Worm (Caenorhabditis elegans) whole organism, mixed stage, embryonic: Measurements from ENCODE around the gene twk-33.

Experiments
- ceh-43 ChIP-seq: fragments of 200-800 bp; sonication (Bioruptor generic); optimal IDR thresholded peaks from 2 replicates; lab custom pipeline; 2018; ENCODE audit warnings: mild to moderate bottlenecking, missing genetic modification characterization, moderate library complexity, missing compliant biosample characterization
- hlh-1 ChIP-seq: fragments of 150-350 bp; optimal IDR thresholded peaks from 2 replicates; lab custom pipeline; 2014; ENCODE audit warnings: missing biosample characterization, missing genetic modification reagents, missing genetic modification characterization
- lin-32 ChIP-seq: fragments of 200-800 bp; sonication (Bioruptor generic); optimal IDR thresholded peaks from 2 replicates; lab custom pipeline; 2018; ENCODE audit warnings: mild to moderate bottlenecking, missing genetic modification characterization, missing compliant biosample characterization
- mab-5 ChIP-seq: fragments of 150-350 bp; optimal IDR thresholded peaks from 2 replicates; lab custom pipeline; 2014; ENCODE audit warnings: missing biosample characterization, missing genetic modification characterization
- mep-1 ChIP-seq: fragments of 150-350 bp; optimal IDR thresholded peaks from 2 replicates; lab custom pipeline; 2017; ENCODE audit warnings: missing biosample characterization, missing genetic modification reagents, missing genetic modification characterization, inconsistent platforms
- nhr-76 ChIP-seq: sonication (generic microtip); optimal IDR thresholded peaks from 2 replicates; lab custom pipeline; 2017; ENCODE audit warnings: missing biosample characterization, missing genetic modification characterization
- snpc-4 ChIP-seq: fragments of 150-350 bp; optimal IDR thresholded peaks from 2 replicates; lab custom pipeline; 2014; ENCODE audit warnings: missing biosample characterization, missing genetic modification characterization
- sptf-1 ChIP-seq: sonication (generic microtip); optimal IDR thresholded peaks from 2 replicates; lab custom pipeline; 2017; ENCODE audit warnings: mild to moderate bottlenecking, missing genetic modification characterization, moderate library complexity, missing compliant biosample characterization
- unc-39 ChIP-seq: fragments of 150-350 bp; optimal IDR thresholded peaks from 2 replicates; lab custom pipeline; 2014; ENCODE audit warnings: missing biosample characterization, missing genetic modification characterization
- ztf-11 ChIP-seq: fragments of 150-350 bp; optimal IDR thresholded peaks from 2 replicates; lab custom pipeline; 2014; ENCODE audit warnings: missing biosample characterization, missing genetic modification characterization

DNA sequence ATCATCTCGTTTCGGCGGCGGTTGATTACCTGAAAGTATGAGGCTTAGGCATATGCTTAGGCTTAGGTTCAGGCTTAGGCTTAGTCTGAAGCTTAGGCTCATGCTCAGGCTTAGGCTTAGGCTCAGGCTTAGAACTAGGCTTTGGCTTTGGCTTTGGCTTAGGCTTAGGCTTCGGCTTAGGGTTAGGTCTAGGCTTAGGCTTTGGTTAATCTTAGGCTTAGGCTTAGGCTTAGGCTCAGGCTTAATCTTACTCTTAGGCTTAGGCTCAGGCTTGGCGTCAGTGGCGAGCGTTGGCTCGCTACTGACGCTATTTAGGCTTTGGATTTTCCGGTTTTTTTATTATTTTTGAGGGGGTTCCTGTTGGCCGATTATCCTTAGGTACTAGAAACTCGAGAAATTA lies 29.6 kb upstream of the twk-33 start:
- no peak for TF ChIP-seq mep-1 (tag; lab: Kevin White, UChicago)
- TF ChIP-seq hlh-1 (tag; lab: Kevin White, UChicago) = no peak
- TF ChIP-seq nhr-76 = no peak
- TF ChIP-seq lin-32 (GFP tag; lab: Kevin White, UChicago) = no peak
- no peak for TF ChIP-seq unc-39 (tag; lab: Kevin White, UChicago)
- TF ChIP-seq snpc-4 (tag; lab: Kevin White, UChicago) = no peak
- TF ChIP-seq sptf-1 (tag; lab: Kevin White, UChicago) = no peak
- no peak for TF ChIP-seq mab-5
- no peak for TF ChIP-seq ceh-43
- TF ChIP-seq ztf-11 (tag; lab: Kevin White, UChicago) = no peak
